Worm (Caenorhabditis elegans) whole organism, early embryonic: Measurements from ENCODE around the gene F49E12.8.

Experiments
- F13C5.2 ChIP-seq: sonication (generic microtip); optimal IDR thresholded peaks from 2 replicates; lab custom pipeline; 2017; ENCODE audit warnings: mild to moderate bottlenecking, missing genetic modification characterization, inconsistent platforms, missing compliant biosample characterization
- ama-1 ChIP-seq: fragments of 150-350 bp; optimal IDR thresholded peaks from 2 replicates; lab custom pipeline; 2014
- ceh-13 ChIP-seq: fragments of 200-800 bp; sonication (Bioruptor generic); optimal IDR thresholded peaks from 2 replicates; lab custom pipeline; 2018; ENCODE audit warnings: mild to moderate bottlenecking, missing genetic modification characterization, missing compliant biosample characterization
- ceh-36 ChIP-seq: sonication (generic microtip); optimal IDR thresholded peaks from 2 replicates; lab custom pipeline; 2016; ENCODE audit warnings: missing genetic modification characterization, inconsistent platforms, missing compliant biosample characterization
- ets-7 ChIP-seq: sonication (generic microtip); optimal IDR thresholded peaks from 2 replicates; lab custom pipeline; 2016; ENCODE audit warnings: missing genotype, missing genetic modification characterization, missing compliant biosample characterization
- hmbx-1 ChIP-seq: sonication (generic microtip); optimal IDR thresholded peaks from 2 replicates; lab custom pipeline; 2016; ENCODE audit warnings: mild to moderate bottlenecking, missing genetic modification characterization, missing compliant biosample characterization
- hmg-4 ChIP-seq: fragments of 200-800 bp; sonication (Bioruptor generic); optimal IDR thresholded peaks from 2 replicates; lab custom pipeline; 2018; ENCODE audit warnings: mild to moderate bottlenecking, missing genetic modification characterization, missing compliant biosample characterization
- hnd-1 ChIP-seq: sonication (generic microtip); optimal IDR thresholded peaks from 2 replicates; lab custom pipeline; 2016; ENCODE audit warnings: missing genetic modification characterization, missing compliant biosample characterization
- pes-1 ChIP-seq: fragments of 200-800 bp; sonication (Bioruptor generic); IDR thresholded peaks from 2 replicates; pipeline ENCODE4 v1.3.6; 2022; ENCODE audit warnings: missing genetic modification reagents, missing genetic modification characterization, missing compliant biosample characterization
- scrt-1 ChIP-seq: fragments of 200-800 bp; sonication (Bioruptor generic); IDR thresholded peaks from 2 replicates; pipeline ENCODE4 v1.3.6; 2022; ENCODE audit warnings: missing genetic modification characterization, missing compliant biosample characterization
- tbx-11 ChIP-seq: fragments of 200-800 bp; sonication (Bioruptor generic); IDR thresholded peaks from 2 replicates; pipeline ENCODE4 v1.3.6; 2022; ENCODE audit warnings: missing genetic modification characterization, missing compliant biosample characterization
- tra-4 ChIP-seq: sonication (generic microtip); optimal IDR thresholded peaks from 2 replicates; lab custom pipeline; 2017; ENCODE audit warnings: missing genetic modification characterization, missing compliant biosample characterization

DNA sequence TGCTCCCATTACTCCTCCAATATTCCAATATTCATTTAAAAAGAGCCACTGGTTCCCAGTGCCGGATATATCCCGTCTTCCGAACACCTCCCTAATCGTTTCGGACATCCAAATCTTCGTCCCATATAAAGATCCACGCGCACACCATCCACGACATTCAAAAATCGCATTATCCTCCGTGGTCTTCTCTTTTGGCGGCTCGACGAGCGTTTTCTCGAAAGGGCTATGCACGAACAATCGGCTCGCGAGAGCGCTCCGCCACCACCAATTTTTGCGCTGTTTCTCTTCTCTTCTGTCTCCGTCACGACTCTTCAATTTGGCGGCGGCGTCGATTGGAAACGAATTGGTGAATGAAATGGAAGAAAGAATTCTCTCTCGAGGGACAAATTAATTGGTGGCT, 40.8 kb downstream of the F49E12.8 start:
- TF ChIP-seq ama-1 (lab: Kevin White, UChicago), result no peak
- TF ChIP-seq F13C5.2 (tag; lab: Kevin White, UChicago), result no peak
- TF ChIP-seq pes-1 (GFP tag; lab: Robert Waterston, UW), result no peak
- no peak for TF ChIP-seq hmbx-1 (tag; lab: Kevin White, UChicago)
- no peak for TF ChIP-seq tbx-11 (GFP tag; lab: Robert Waterston, UW)
- no peak for TF ChIP-seq ets-7
- TF ChIP-seq scrt-1 (GFP tag; lab: Robert Waterston, UW), result no peak
- no peak for TF ChIP-seq hmg-4 (GFP tag; lab: Kevin White, UChicago)
- TF ChIP-seq tra-4 (tag; lab: Kevin White, UChicago), result no peak
- TF ChIP-seq ceh-13 (GFP tag; lab: Kevin White, UChicago), result no peak
- no peak for TF ChIP-seq ceh-36 (tag; lab: Kevin White, UChicago)
- TF ChIP-seq hnd-1, result no peak
